Fruit fly (Drosophila melanogaster): ENCODE measurements around the gene CG4360.
A peak's percentile ranks its signal among the peaks of the same experiment; 100 is the strongest.

CG4360 gene

DNA sequence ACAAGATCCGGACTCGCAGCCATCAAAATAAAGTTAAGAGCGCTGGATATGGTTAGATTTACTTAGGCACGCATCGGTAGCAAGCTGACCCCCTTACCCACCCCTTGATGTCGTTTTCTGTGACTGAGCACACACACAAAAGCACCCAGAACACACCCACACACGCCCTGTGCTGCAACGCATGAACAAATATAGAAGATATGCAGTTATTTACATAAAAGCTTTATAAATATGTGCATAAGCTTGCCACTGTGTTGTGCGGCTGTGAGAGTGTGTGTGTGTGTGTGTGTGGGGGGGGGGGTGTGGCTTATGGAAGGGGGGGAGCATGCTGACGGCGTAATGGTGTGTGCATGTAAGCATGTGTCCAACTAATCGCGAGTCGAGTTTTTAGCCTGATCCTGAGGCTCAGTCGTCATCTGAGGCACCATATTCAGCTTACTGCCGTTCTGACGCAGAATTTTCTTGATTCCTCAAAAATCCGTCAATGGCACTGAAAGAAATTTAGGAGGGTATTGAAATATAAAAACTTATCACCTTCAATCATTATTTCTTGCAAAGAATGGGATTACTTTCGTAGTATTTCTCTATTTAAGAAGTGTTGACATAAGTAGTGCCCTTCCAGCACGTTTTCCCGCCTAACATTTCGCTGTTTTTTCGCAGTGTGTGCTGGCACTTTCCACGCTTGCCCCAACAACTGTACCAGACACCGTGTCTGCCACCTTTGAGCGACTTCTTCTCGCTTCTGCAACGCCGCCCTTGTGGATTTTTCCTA lies 41.9 kb downstream of the CG4360 start (continued):
- TF ChIP-seq tap (tag; optimal IDR thresholded peaks at IDR 0.05): peak; percentile 62
- TF ChIP-seq mld (GFP tag; IDR thresholded peaks at IDR 0.05; ENCODE audit: partially characterized antibody): no peak
- TF ChIP-seq pho (GFP tag; optimal IDR thresholded peaks at IDR 0.05): no peak
- TF ChIP-seq CG14014 (GFP tag; IDR thresholded peaks at IDR 0.05): no peak
- TF ChIP-seq Ptx1 (GFP tag; IDR thresholded peaks at IDR 0.05): peak; percentile 25; the same call in 1 of the 2 replicates
- peak; percentile 69 for TF ChIP-seq dmrt99B (tag; optimal IDR thresholded peaks at IDR 0.05)
- peak; percentile 40 for TF ChIP-seq fd96Cb (tag; optimal IDR thresholded peaks at IDR 0.05)
- TF ChIP-seq Dip3 (GFP tag; optimal IDR thresholded peaks at IDR 0.05): no peak
- TF ChIP-seq klu (GFP tag; IDR thresholded peaks at IDR 0.05): no peak
- no peak for TF ChIP-seq Rfx (GFP tag; IDR thresholded peaks at IDR 0.05)
- TF ChIP-seq CG3407 (GFP tag; optimal IDR thresholded peaks at IDR 0.05): peak; percentile 93
- TF ChIP-seq dmrt11E (tag; optimal IDR thresholded peaks at IDR 0.05): peak; percentile 67
- peak; percentile 49 for TF ChIP-seq CG12391 (tag; optimal IDR thresholded peaks at IDR 0.05)
- no peak for TF ChIP-seq Hsf (GFP tag; optimal IDR thresholded peaks at IDR 0.05)
- TF ChIP-seq CG4404 (GFP tag; IDR thresholded peaks at IDR 0.05): no peak
- TF ChIP-seq CG16779 (GFP tag; IDR thresholded peaks at IDR 0.05): no peak
- TF ChIP-seq CG15696 (tag; optimal IDR thresholded peaks at IDR 0.05): peak; percentile 69
- TF ChIP-seq CG6813 (GFP tag; optimal IDR thresholded peaks at IDR 0.05): peak; percentile 90
- peak; percentile 59 for TF ChIP-seq Jarid2 (GFP tag; optimal IDR thresholded peaks at IDR 0.05)
- no peak for TF ChIP-seq chn (GFP tag; optimal IDR thresholded peaks at IDR 0.05)
- TF ChIP-seq CG2116 (GFP tag; optimal IDR thresholded peaks at IDR 0.05): peak; percentile 18
- TF ChIP-seq Ets65A (GFP tag): peak; percentile 38
- peak; percentile 18 for TF ChIP-seq grau (tag; optimal IDR thresholded peaks at IDR 0.05)
- no peak for TF ChIP-seq CG7786 (GFP tag; optimal IDR thresholded peaks at IDR 0.05)
- no peak for TF ChIP-seq vfl (GFP tag; optimal IDR thresholded peaks at IDR 0.05)
- peak; percentile 75 for TF ChIP-seq Xrp1 (GFP tag; IDR thresholded peaks at IDR 0.05)
- TF ChIP-seq CG5245 (GFP tag; optimal IDR thresholded peaks at IDR 0.05): peak; percentile 63
- TF ChIP-seq MTF-1 (GFP tag; optimal IDR thresholded peaks at IDR 0.05; ENCODE audit: borderline replicate concordance): peak; percentile 32
- TF ChIP-seq Opbp (GFP tag; IDR thresholded peaks at IDR 0.05; ENCODE audit: partially characterized antibody): no peak
- TF ChIP-seq CG2129 (GFP tag; IDR thresholded peaks at IDR 0.05; ENCODE audit: partially characterized antibody): no peak
- TF ChIP-seq CG11695 (GFP tag; IDR thresholded peaks at IDR 0.05): no peak
- peak; percentile 83 for TF ChIP-seq CG2202 (tag; optimal IDR thresholded peaks at IDR 0.05)
- peak; percentile 65 for TF ChIP-seq CG12104 (GFP tag; optimal IDR thresholded peaks at IDR 0.05)
- no peak for TF ChIP-seq CG6791 (GFP tag; IDR thresholded peaks at IDR 0.05; ENCODE audit: partially characterized antibody)
- peak; percentile 76 for TF ChIP-seq Sox102F (GFP tag; optimal IDR thresholded peaks at IDR 0.05)
- peak; percentile 81 for TF ChIP-seq CG10431 (GFP tag; optimal IDR thresholded peaks at IDR 0.05)
- peak; percentile 92 for TF ChIP-seq Med (GFP tag)
- TF ChIP-seq CG17328 (GFP tag; IDR thresholded peaks at IDR 0.05): peak; percentile 80
- peak; percentile 49 for TF ChIP-seq unpg (GFP tag; optimal IDR thresholded peaks at IDR 0.05)
- no peak for TF ChIP-seq her (GFP tag; optimal IDR thresholded peaks at IDR 0.05)
- TF ChIP-seq ssp (GFP tag; IDR thresholded peaks at IDR 0.05): 0 out of 2 replicates have a peak, but pooled peaks have one; percentile 18
- no peak for TF ChIP-seq CG42726 (GFP tag; IDR thresholded peaks at IDR 0.05; ENCODE audit: partially characterized antibody)
- TF ChIP-seq z (GFP tag; IDR thresholded peaks at IDR 0.05): 0 out of 3 replicates have a peak, but pooled peaks have one; percentile 29
- no peak for TF ChIP-seq seq (GFP tag; IDR thresholded peaks at IDR 0.05)
- TF ChIP-seq ci (GFP tag; IDR thresholded peaks at IDR 0.05): peak; percentile 94
- peak; percentile 36 for TF ChIP-seq CG3065 (GFP tag; optimal IDR thresholded peaks at IDR 0.05)
- peak; percentile 75 for TF ChIP-seq grn (GFP tag; optimal IDR thresholded peaks at IDR 0.05)
- TF ChIP-seq CkIIα-i1 (GFP tag; IDR thresholded peaks at IDR 0.05): no peak
- TF ChIP-seq CG1233 (GFP tag; optimal IDR thresholded peaks at IDR 0.05): peak; percentile 14

Data from whole organism, embryonic.